Worm (Caenorhabditis elegans) whole organism, L4 larva: ENCODE data around the gene F45E4.6.

Experiments used
- D1046.2 ChIP-seq: fragments of 200-800 bp; sonication (Bioruptor generic); IDR thresholded peaks from 2 replicates; pipeline ENCODE4 v1.3.6; 2022; ENCODE audit warnings: missing genetic modification characterization, missing compliant biosample characterization
- F49E8.2 ChIP-seq: sonication (generic microtip); optimal IDR thresholded peaks from 2 replicates; lab custom pipeline; 2016; ENCODE audit warnings: missing compliant biosample characterization, mild to moderate bottlenecking, missing genetic modification characterization, borderline replicate concordance
- Y5F2A.4 ChIP-seq: fragments of 200-800 bp; sonication (Bioruptor generic); optimal IDR thresholded peaks from 2 replicates; lab custom pipeline; 2018; ENCODE audit warnings: mild to moderate bottlenecking, missing genetic modification characterization, missing compliant biosample characterization
- aha-1 ChIP-seq: fragments of 150-350 bp; peaks from one replicate; lab custom pipeline; 2014; ENCODE audit warnings: missing biosample characterization, missing genetic modification characterization
- ceh-82 ChIP-seq: sonication (generic microtip); optimal IDR thresholded peaks from 2 replicates; lab custom pipeline; 2017; ENCODE audit warnings: missing biosample characterization, missing genetic modification characterization
- jun-1 ChIP-seq: fragments of 150-350 bp; optimal IDR thresholded peaks from 2 replicates; lab custom pipeline; 2014; ENCODE audit warnings: missing biosample characterization, missing genetic modification reagents, missing genetic modification characterization
- lin-13 ChIP-seq: fragments of 150-350 bp; optimal IDR thresholded peaks from 2 replicates; lab custom pipeline; 2014; ENCODE audit warnings: missing biosample characterization, missing genetic modification reagents, missing genetic modification characterization
- lin-15B ChIP-seq: fragments of 150-350 bp; sonication (generic microtip); optimal IDR thresholded peaks from 3 replicates; lab custom pipeline; 2014; ENCODE audit warnings: missing biosample characterization, missing genetic modification characterization
- lsy-2 ChIP-seq, 2 experiments: fragments of 150-350 bp in 1 of 2; sonication (generic microtip) in 1 of 2; optimal IDR thresholded peaks; 2 replicates each; lab custom pipeline; 2014 to 2017; ENCODE audit warnings: missing biosample characterization in 2 of 2, missing genetic modification characterization in 2 of 2
- mdt-29 ChIP-seq: fragments of 200-800 bp; sonication (Bioruptor generic); IDR thresholded peaks from 2 replicates; pipeline ENCODE4 v1.3.6; 2022; ENCODE audit warnings: missing genetic modification reagents, missing genetic modification characterization, missing compliant biosample characterization
- nhr-76 ChIP-seq: fragments of 150-350 bp; optimal IDR thresholded peaks from 2 replicates; lab custom pipeline; 2014; ENCODE audit warnings: missing biosample characterization, missing genetic modification characterization
- pha-4 ChIP-seq, 2 experiments: fragments of 150-350 bp in 1 of 2; fragments of 200-800 bp in 1 of 2; sonication (Bioruptor generic) in 1 of 2; IDR thresholded peaks in 1 of 2; optimal IDR thresholded peaks in 1 of 2; 2 replicates each; pipeline versions ENCODE4 v1.3.6 to Lab custom; 2014 to 2022; ENCODE audit warnings: missing genetic modification characterization in 2 of 2, missing genetic modification reagents in 2 of 2, missing biosample characterization in 1 of 2, missing compliant biosample characterization in 1 of 2
- unc-130 ChIP-seq: sonication (generic microtip); optimal IDR thresholded peaks from 2 replicates; lab custom pipeline; 2016; ENCODE audit warnings: missing genetic modification reagents, missing genetic modification characterization, missing compliant biosample characterization
- zag-1 ChIP-seq: fragments of 150-350 bp; optimal IDR thresholded peaks from 2 replicates; lab custom pipeline; 2014; ENCODE audit warnings: missing biosample characterization, missing genetic modification characterization

ce11 chrIV:7674874-7675273, 42.5 kb upstream of the F45E4.6 start, which contains the start of gene itr-1:
- no peak for TF ChIP-seq lin-15B (tag; lab: Kevin White, UChicago)
- TF ChIP-seq Y5F2A.4 (GFP tag; lab: Kevin White, UChicago) = no peak
- TF ChIP-seq lin-13 (GFP tag; lab: Kevin White, UChicago) = no peak
- TF ChIP-seq unc-130 = no peak
- TF ChIP-seq F49E8.2 = no peak
- no peak for TF ChIP-seq pha-4 (GFP tag; IDR thresholded peaks at IDR 0.05; lab: Robert Waterston, UW)
- no peak for TF ChIP-seq pha-4 (tag; optimal IDR thresholded peaks at IDR 0.05; lab: Kevin White, UChicago)
- no peak for TF ChIP-seq ceh-82 (tag; lab: Kevin White, UChicago)
- TF ChIP-seq zag-1 = no peak
- no peak for TF ChIP-seq lsy-2 (tag; optimal IDR thresholded peaks at IDR 0.05; lab: Kevin White, UChicago)
- TF ChIP-seq D1046.2 (GFP tag; lab: Robert Waterston, UW) = no peak
- no peak for TF ChIP-seq nhr-76 (tag; lab: Kevin White, UChicago)
- TF ChIP-seq aha-1 (tag; lab: Kevin White, UChicago) = no peak
- TF ChIP-seq jun-1 (tag; lab: Kevin White, UChicago) = no peak
- TF ChIP-seq mdt-29 (GFP tag; lab: Robert Waterston, UW) = no peak
